Fruit fly (Drosophila melanogaster): Measurements from ENCODE around the gene CG14778.

The CG14778 gene

DNA sequence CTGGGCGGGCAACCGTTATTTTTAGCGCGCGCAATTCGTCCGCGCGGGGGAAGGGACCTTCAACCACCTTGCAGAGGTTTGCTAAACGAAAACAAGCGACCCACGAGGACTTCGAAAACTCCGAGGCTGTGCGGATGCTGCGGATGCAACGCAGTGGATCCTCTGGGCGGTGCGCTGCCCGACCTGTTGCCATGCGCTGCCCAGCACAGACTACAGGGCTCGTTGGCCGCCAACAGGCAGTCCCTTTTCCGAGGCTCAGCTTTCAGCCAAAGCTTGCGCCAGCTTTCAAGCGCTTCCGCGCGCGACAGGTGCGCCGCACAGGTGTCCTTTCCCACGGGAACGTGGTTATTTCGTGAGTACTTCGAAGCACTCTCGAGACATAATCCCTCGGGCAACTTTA is 9.1 kb downstream of the CG14778 start:
- TF ChIP-seq h (optimal IDR thresholded peaks at IDR 0.05) = no peak
- TF ChIP-seq insv (optimal IDR thresholded peaks at IDR 0.05) = no peak
- TF ChIP-seq Myc (optimal IDR thresholded peaks at IDR 0.05) = no peak
- no peak for TF ChIP-seq psq (optimal IDR thresholded peaks at IDR 0.05)
- TF ChIP-seq ttk (optimal IDR thresholded peaks at IDR 0.05) = no peak

- no peak for TF ChIP-seq psq (optimal IDR thresholded peaks at IDR 0.05)
- no peak for TF ChIP-seq Sin3A (optimal IDR thresholded peaks at IDR 0.05)
- no peak for TF ChIP-seq h (optimal IDR thresholded peaks at IDR 0.05)
- TF ChIP-seq insv (optimal IDR thresholded peaks at IDR 0.05) = no peak
- TF ChIP-seq Myc (optimal IDR thresholded peaks at IDR 0.05) = no peak
- TF ChIP-seq ttk (optimal IDR thresholded peaks at IDR 0.05) = no peak
These were observed 9.6 kb downstream of the CG14778 start, which contains the start of the genes Rab27 and mei-38 for dm6 chrX:1476848-1477247. Gene Rab27, minus strand, starts transcription at chrX:1476974. Gene mei-38, plus strand, starts transcription at chrX:1477063.

DNA sequence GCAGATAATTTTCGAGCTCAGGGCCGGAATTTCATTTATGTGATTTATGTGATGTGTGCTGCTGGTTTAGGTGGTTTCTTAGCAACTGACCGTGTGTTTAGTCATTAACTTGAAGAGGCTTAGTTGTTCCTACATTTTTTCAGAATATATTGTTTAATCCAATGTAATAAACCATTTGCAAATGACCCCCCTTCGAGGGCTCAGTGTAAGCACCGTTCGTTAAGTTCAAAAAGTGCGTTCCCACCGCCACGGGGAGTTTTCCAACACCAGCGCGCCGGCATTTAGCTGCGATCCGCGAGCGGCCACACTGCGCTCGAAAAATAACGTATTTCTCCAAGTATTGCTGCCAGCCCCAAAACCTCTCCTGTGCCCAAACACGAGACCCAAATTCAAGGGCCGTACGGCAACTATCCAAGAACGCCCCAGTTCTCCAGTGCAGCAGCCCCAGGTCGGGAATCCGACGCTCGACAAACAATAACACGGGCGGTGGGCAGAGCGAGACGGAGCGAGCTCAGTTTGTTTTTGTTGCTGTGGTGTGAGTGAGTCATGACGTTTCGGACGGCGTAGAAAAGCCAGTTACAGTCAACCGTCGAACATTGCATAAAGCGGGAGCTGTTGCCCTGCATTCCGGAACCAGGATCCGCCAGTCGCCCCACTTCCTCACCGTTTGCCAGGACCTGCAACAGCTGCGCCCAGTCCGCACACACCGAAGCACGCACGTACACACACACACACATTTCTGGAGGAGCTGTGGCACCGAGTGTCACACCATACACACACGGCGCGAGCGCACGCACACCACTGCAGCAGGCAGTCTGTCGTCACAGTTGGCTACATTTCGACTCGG is 11.2 kb downstream of the CG14778 start, which contains the start of gene rush:
Gene rush (plus strand): TSS at position 277 of the 847 bp plus-strand sequence.
- TF ChIP-seq ttk (optimal IDR thresholded peaks at IDR 0.05) = no peak
- TF ChIP-seq Myc (optimal IDR thresholded peaks at IDR 0.05) = no peak

DNA sequence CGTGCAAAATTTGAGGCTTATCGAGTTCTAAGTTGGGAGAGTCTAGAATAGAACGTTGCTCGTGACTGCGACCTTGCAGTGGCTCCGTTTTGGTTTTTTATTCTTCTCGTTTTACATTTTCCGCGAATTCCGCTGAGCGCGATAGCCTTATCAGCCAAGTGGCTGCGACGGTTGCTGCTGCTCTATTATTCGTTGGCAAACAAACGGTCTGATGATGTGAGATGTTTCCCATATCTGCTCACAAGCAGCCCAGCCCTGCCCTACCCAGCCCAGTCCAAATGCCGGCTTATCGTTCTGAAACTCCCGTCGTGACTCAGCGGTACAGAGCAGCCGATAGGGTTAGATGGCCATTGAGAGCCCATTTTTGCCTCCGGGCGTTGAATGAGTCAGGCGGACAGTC is 13.1 kb downstream of the CG14778 start:
- TF ChIP-seq insv (optimal IDR thresholded peaks at IDR 0.05) (no peak), Sin3A (optimal IDR thresholded peaks at IDR 0.05) (no peak), ttk (optimal IDR thresholded peaks at IDR 0.05) (no peak), psq (optimal IDR thresholded peaks at IDR 0.05) (no peak), Myc (optimal IDR thresholded peaks at IDR 0.05) (no peak), h (optimal IDR thresholded peaks at IDR 0.05) (no peak)

DNA sequence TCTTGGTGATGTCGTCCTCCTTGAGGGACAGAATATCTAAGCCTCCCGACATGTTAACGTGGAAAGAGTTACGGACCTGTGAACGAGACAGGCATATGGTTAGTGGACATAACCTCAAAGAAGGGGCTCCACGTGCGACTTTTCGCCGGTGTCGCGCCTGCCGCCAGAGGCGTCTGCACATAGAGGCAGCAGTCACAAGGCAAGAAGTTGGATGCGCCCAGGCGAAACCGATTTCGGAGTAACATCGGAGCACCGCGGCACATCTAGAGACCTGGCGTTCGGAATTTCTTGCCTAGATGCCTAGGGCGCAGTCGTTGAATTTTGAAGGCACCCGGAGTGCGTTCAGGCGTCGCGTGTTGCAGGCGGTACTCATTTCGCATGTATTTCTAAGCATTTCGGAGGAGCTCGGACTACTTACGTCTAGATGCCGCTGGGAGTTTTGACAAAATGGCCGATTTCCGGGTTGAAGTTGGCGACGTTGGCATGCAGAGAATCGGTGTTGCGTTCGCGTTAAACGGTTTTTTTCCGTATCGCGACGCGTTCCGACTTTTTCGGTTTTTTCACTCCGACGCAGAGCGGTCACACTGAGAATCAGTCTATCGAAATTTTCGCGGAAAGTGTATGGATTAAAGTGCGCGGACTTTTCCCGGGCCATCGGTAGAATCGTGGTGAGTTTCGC is 15.7 kb downstream of the CG14778 start, which contains the start of the genes sta and inc:
Gene sta (minus strand): TSS at position 574 of the 679 bp plus-strand sequence.
Gene inc (plus strand): TSS at position 640 of the 679 bp plus-strand sequence.
- TF ChIP-seq ttk (optimal IDR thresholded peaks at IDR 0.05) (no peak), Myc (optimal IDR thresholded peaks at IDR 0.05) (no peak), h (optimal IDR thresholded peaks at IDR 0.05) (no peak), psq (optimal IDR thresholded peaks at IDR 0.05) (no peak), Sin3A (optimal IDR thresholded peaks at IDR 0.05) (no peak), insv (optimal IDR thresholded peaks at IDR 0.05) (no peak)

DNA sequence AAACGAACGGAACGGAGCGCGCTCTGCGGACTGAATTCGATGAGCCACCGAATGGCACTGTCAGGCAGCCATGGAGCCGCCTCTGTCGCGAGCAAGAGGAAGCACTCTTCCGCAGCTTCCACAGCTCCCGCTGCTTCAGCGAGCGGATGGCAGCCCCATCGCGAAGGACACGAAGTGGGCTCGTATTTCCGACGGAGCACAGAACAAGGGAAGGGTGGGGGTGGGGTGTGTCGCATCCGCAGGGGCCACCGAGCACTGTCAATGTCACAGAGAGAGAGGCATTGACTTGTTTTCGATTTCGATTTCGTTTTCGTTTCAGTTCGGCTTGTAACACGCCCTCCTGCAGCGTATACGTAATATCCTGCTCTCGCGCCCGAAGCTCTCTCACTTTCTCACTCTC is 40.5 kb downstream of the CG14778 start, which contains the start of gene Nmdar2:
Gene Nmdar2 (minus strand): TSS at position 59 of the 400 bp plus-strand sequence.
- no peak for TF ChIP-seq Sin3A (optimal IDR thresholded peaks at IDR 0.05)
- no peak for TF ChIP-seq h (optimal IDR thresholded peaks at IDR 0.05)

- no peak for TF ChIP-seq psq (optimal IDR thresholded peaks at IDR 0.05)
- no peak for TF ChIP-seq h (optimal IDR thresholded peaks at IDR 0.05)
- TF ChIP-seq Myc (optimal IDR thresholded peaks at IDR 0.05) = no peak
- no peak for TF ChIP-seq insv (optimal IDR thresholded peaks at IDR 0.05)
- no peak for TF ChIP-seq Sin3A (optimal IDR thresholded peaks at IDR 0.05)
- TF ChIP-seq ttk (optimal IDR thresholded peaks at IDR 0.05) = no peak
These were observed 41.0 kb downstream of the CG14778 start for dm6 chrX:1508241-1508823.

DNA sequence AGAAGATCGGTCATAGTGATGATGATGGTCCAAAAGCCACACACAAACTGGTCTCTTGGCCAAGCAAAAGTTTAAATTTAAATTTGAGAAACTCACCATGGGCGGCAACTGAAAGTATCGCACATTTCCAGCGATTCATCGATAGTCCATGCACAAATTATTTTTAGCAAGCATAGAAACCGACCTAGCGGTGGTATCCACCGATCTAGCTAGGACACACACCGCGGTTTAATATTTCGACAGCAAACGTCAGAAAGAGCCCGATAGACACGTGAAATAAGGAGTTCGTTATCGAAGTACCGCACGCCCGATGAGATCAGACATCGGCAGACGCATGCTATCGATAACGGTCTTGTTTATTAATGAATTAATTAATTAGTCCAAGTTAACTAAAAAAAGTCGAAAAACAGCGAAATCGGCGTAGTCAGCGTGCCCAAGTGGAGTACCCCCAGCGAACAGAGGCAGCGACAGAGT is 45.5 kb downstream of the CG14778 start, which contains the start of gene CG14795:
Gene CG14795 (minus strand): TSS at position 51 of the 474 bp plus-strand sequence.
- TF ChIP-seq psq (optimal IDR thresholded peaks at IDR 0.05) (no peak), ttk (optimal IDR thresholded peaks at IDR 0.05) (no peak), insv (optimal IDR thresholded peaks at IDR 0.05) (no peak), h (optimal IDR thresholded peaks at IDR 0.05) (no peak), Sin3A (optimal IDR thresholded peaks at IDR 0.05) (no peak), Myc (optimal IDR thresholded peaks at IDR 0.05) (no peak)

DNA sequence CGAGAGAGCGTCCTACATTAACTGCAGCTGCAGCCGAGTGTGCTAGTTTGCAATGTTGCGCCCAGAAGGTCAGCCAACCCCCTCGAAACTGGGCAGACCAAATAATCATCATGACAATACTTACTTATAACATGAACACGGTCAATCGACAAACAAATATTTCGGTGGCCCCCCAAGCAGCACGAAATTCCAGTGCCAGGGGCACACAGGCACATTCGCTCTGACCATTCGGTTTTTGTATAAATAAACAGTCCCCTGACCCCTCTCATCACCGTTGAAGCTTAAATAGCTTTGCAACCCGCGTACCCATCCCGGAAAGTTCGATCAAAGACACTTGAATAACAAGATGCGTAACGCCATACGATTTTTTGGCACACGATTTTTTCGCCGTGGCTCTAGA is 46.6 kb downstream of the CG14778 start:
- TF ChIP-seq ttk (optimal IDR thresholded peaks at IDR 0.05) = no peak
- TF ChIP-seq Myc (optimal IDR thresholded peaks at IDR 0.05) = no peak

- TF ChIP-seq insv (optimal IDR thresholded peaks at IDR 0.05) (no peak), Sin3A (optimal IDR thresholded peaks at IDR 0.05) (no peak), psq (optimal IDR thresholded peaks at IDR 0.05) (no peak), ttk (optimal IDR thresholded peaks at IDR 0.05) (no peak), h (optimal IDR thresholded peaks at IDR 0.05) (no peak), Myc (optimal IDR thresholded peaks at IDR 0.05) (no peak)
These were observed 50.3 kb downstream of the CG14778 start for dm6 chrX:1517618-1518017.
